Fruit fly (Drosophila melanogaster) whole organism, wandering third instar larva: Measurements from ENCODE around the gene CG5255.

Source experiments
- GATAd ChIP-seq: sonication (Bioruptor generic); optimal IDR thresholded peaks from 2 replicates; lab custom pipeline; 2016; ENCODE audit warnings: missing biosample characterization, missing genetic modification characterization
- Hnf4 ChIP-seq: fragments of 200-800 bp; sonication (Bioruptor generic); optimal IDR thresholded peaks from 2 replicates; lab custom pipeline; 2016; ENCODE audit warnings: missing biosample characterization, mild to moderate bottlenecking, missing genetic modification characterization
- psq ChIP-seq: fragments of 200-800 bp; sonication (Bioruptor generic); optimal IDR thresholded peaks from 3 replicates; lab custom pipeline; 2017; ENCODE audit warnings: missing biosample characterization, mild to moderate bottlenecking, missing genetic modification characterization, moderate library complexity
- usp ChIP-seq: fragments of >200 bp; optimal IDR thresholded peaks from 2 replicates; lab custom pipeline; 2017; ENCODE audit warnings: missing biosample characterization, missing genetic modification characterization

dm6 chr3R:17087977-17088618 is 49.6 kb upstream of the CG5255 start, which contains the start of gene cal1:
- TF ChIP-seq GATAd (GFP tag; lab: Kevin White, UChicago): no peak
- no peak for TF ChIP-seq psq (GFP tag; lab: Kevin White, UChicago)
- no peak for TF ChIP-seq Hnf4 (GFP tag; lab: Kevin White, UChicago)
- no peak for TF ChIP-seq usp (GFP tag; lab: Kevin White, UChicago)
